Worm (Caenorhabditis elegans) whole organism, L4 larva: ENCODE measurements around the gene T24E12.3.

ENCODE experiments used
- ama-1 ChIP-seq: fragments of 150-350 bp; optimal IDR thresholded peaks from 2 replicates; lab custom pipeline; 2014; ENCODE audit warnings: inconsistent platforms, mixed read lengths
- nhr-28 ChIP-seq: fragments of 150-350 bp; optimal IDR thresholded peaks from 2 replicates; lab custom pipeline; 2014; ENCODE audit warnings: missing biosample characterization, missing genetic modification characterization
- snpc-4 ChIP-seq: fragments of 150-350 bp; optimal IDR thresholded peaks from 2 replicates; lab custom pipeline; 2014; ENCODE audit warnings: missing biosample characterization, missing genetic modification characterization
- ztf-11 ChIP-seq: fragments of 150-350 bp; optimal IDR thresholded peaks from 2 replicates; lab custom pipeline; 2014; ENCODE audit warnings: missing biosample characterization, missing genetic modification characterization

- TF ChIP-seq snpc-4, result no peak
- no peak for TF ChIP-seq ama-1 (lab: Kevin White, UChicago)
- TF ChIP-seq nhr-28 (tag; lab: Kevin White, UChicago), result no peak
- no peak for TF ChIP-seq ztf-11 (tag; lab: Kevin White, UChicago)
Observed at ce11 chrII:3821248-3821647, 45.4 kb downstream of the T24E12.3 start, which contains the start of gene F54D10.7.
